Worm (Caenorhabditis elegans): ENCODE measurements around the gene F01F1.2.

ce11 chrIII:5906749-5907148 lies 28.4 kb downstream of the F01F1.2 start, which contains the start of gene erd-2.2:
- no peak for TF ChIP-seq sem-4 (tag; optimal IDR thresholded peaks at IDR 0.05)
- no peak for TF ChIP-seq elt-3 (tag; optimal IDR thresholded peaks at IDR 0.05)
- TF ChIP-seq gmeb-1 (tag; optimal IDR thresholded peaks at IDR 0.05): no peak
- TF ChIP-seq unc-62 (GFP tag; optimal IDR thresholded peaks at IDR 0.05): no peak
- no peak for TF ChIP-seq lin-39 (tag; optimal IDR thresholded peaks at IDR 0.05)
- TF ChIP-seq F13H6.1 (tag; optimal IDR thresholded peaks at IDR 0.05): no peak
- no peak for TF ChIP-seq zag-1 (tag; optimal IDR thresholded peaks at IDR 0.05)
- no peak for TF ChIP-seq lsy-2 (tag; optimal IDR thresholded peaks at IDR 0.05)
- TF ChIP-seq nhr-23 (tag; optimal IDR thresholded peaks at IDR 0.05): no peak
- no peak for TF ChIP-seq R02D3.7 (tag; optimal IDR thresholded peaks at IDR 0.05)
- no peak for TF ChIP-seq skn-1 (tag; optimal IDR thresholded peaks at IDR 0.05)
- no peak for TF ChIP-seq nhr-77 (tag; optimal IDR thresholded peaks at IDR 0.05)
